Worm (Caenorhabditis elegans): ENCODE results near the gene col-77.

ce11 chrII:8333643-8334042, 25.5 kb downstream of the col-77 start, which contains the start of gene C26D10.7:
- TF ChIP-seq jun-1 (tag; optimal IDR thresholded peaks at IDR 0.05) = no peak
- TF ChIP-seq pqm-1 (tag; optimal IDR thresholded peaks at IDR 0.05) = no peak
- no peak for TF ChIP-seq egl-27 (tag; optimal IDR thresholded peaks at IDR 0.05)
- no peak for TF ChIP-seq nhr-11 (tag; optimal IDR thresholded peaks at IDR 0.05)
- TF ChIP-seq lin-39 (tag; optimal IDR thresholded peaks at IDR 0.05) = no peak
- TF ChIP-seq nhr-43 (tag; optimal IDR thresholded peaks at IDR 0.05; ENCODE audit: poor library complexity, severe bottlenecking) = no peak
- no peak for TF ChIP-seq ztf-11 (tag; optimal IDR thresholded peaks at IDR 0.05)
- no peak for TF ChIP-seq ama-1 (optimal IDR thresholded peaks at IDR 0.05)
- no peak for TF ChIP-seq mml-1 (tag; optimal IDR thresholded peaks at IDR 0.05)
- TF ChIP-seq mdl-1 (tag; optimal IDR thresholded peaks at IDR 0.05) = no peak

Data from whole organism, L3 larva.